Worm (Caenorhabditis elegans) whole organism, L1 larva: ENCODE data around the gene fbxa-127.

ENCODE experiments used
- C04F5.9 ChIP-seq: sonication (generic microtip); optimal IDR thresholded peaks from 2 replicates; lab custom pipeline; 2016; ENCODE audit warnings: missing genetic modification characterization, missing compliant biosample characterization
- C16A3.4 ChIP-seq: fragments of 150-350 bp; optimal IDR thresholded peaks from 2 replicates; lab custom pipeline; 2014; ENCODE audit warnings: missing biosample characterization, missing genetic modification characterization
- alr-1 ChIP-seq: fragments of 200-800 bp; sonication (Bioruptor generic); optimal IDR thresholded peaks from 2 replicates; lab custom pipeline; 2018; ENCODE audit warnings: borderline replicate concordance, mild to moderate bottlenecking, missing genetic modification characterization, missing compliant biosample characterization
- aly-2 ChIP-seq: fragments of 150-350 bp; optimal IDR thresholded peaks from 2 replicates; lab custom pipeline; 2014; ENCODE audit warnings: missing biosample characterization, missing genetic modification characterization
- ama-1 ChIP-seq: fragments of 150-350 bp; optimal IDR thresholded peaks from 2 replicates; lab custom pipeline; 2014
- blmp-1 ChIP-seq: fragments of 150-350 bp; optimal IDR thresholded peaks from 2 replicates; lab custom pipeline; 2014; ENCODE audit warnings: missing biosample characterization, missing genetic modification characterization
- ceh-8 ChIP-seq: fragments of 200-800 bp; sonication (Bioruptor generic); optimal IDR thresholded peaks from 2 replicates; lab custom pipeline; 2018; ENCODE audit warnings: mild to moderate bottlenecking, missing genetic modification characterization, moderate library complexity, missing compliant biosample characterization
- ceh-82 ChIP-seq, 3 experiments: fragments of 150-350 bp in 1 of 3; sonication (generic microtip) in 2 of 3; optimal IDR thresholded peaks; 2 replicates each; lab custom pipeline; 2014 to 2017; ENCODE audit warnings: missing biosample characterization in 3 of 3, missing genetic modification characterization in 3 of 3
- ceh-90 ChIP-seq: sonication (generic microtip); optimal IDR thresholded peaks from 2 replicates; lab custom pipeline; 2016; ENCODE audit warnings: missing genetic modification characterization, missing compliant biosample characterization
- ces-1 ChIP-seq: fragments of 150-350 bp; optimal IDR thresholded peaks from 2 replicates; lab custom pipeline; 2014; ENCODE audit warnings: missing biosample characterization, missing genetic modification reagents, missing genetic modification characterization
- efl-1 ChIP-seq, 4 experiments: fragments of 150-350 bp; optimal IDR thresholded peaks in 3 of 4; peaks in 1 of 4; 1 replicate in 1 of 4; 2 replicates in 3 of 4; lab custom pipeline; 2014; ENCODE audit warnings: missing biosample characterization in 2 of 4, missing genetic modification characterization in 2 of 4, missing genetic modification reagents in 2 of 4
- efl-3 ChIP-seq: fragments of 200-800 bp; sonication (Bioruptor generic); optimal IDR thresholded peaks from 2 replicates; lab custom pipeline; 2018; ENCODE audit warnings: mild to moderate bottlenecking, missing genetic modification characterization, missing compliant biosample characterization
- egl-13 ChIP-seq: sonication (generic microtip); optimal IDR thresholded peaks from 2 replicates; lab custom pipeline; 2016; ENCODE audit warnings: missing genotype, missing genetic modification reagents, missing genetic modification characterization, missing compliant biosample characterization
- egl-27 ChIP-seq, 2 experiments: fragments of 150-350 bp in 1 of 2; sonication (generic microtip); optimal IDR thresholded peaks; 3 replicates each; lab custom pipeline; 2017 to 2018; ENCODE audit warnings: missing biosample characterization in 2 of 2, missing genetic modification characterization in 2 of 2, missing genetic modification reagents in 2 of 2
- elt-3 ChIP-seq, 6 experiments: fragments of 150-350 bp in 1 of 6; sonication (generic microtip); optimal IDR thresholded peaks; 2 replicates each; lab custom pipeline; 2017 to 2018; ENCODE audit warnings: missing biosample characterization in 6 of 6, missing genetic modification characterization in 6 of 6, inconsistent platforms in 1 of 6
- fkh-4 ChIP-seq: sonication (generic microtip); optimal IDR thresholded peaks from 2 replicates; lab custom pipeline; 2016; ENCODE audit warnings: missing compliant biosample characterization, missing genetic modification characterization, borderline replicate concordance
- hlh-17 ChIP-seq: fragments of 200-800 bp; sonication (Bioruptor generic); optimal IDR thresholded peaks from 2 replicates; lab custom pipeline; 2018; ENCODE audit warnings: missing genetic modification characterization, mild to moderate bottlenecking, missing compliant biosample characterization, moderate library complexity, borderline replicate concordance
- hlh-4 ChIP-seq: sonication (generic microtip); optimal IDR thresholded peaks from 2 replicates; lab custom pipeline; 2016; ENCODE audit warnings: mild to moderate bottlenecking, missing genetic modification characterization, missing compliant biosample characterization
- hpl-2 ChIP-seq: fragments of 150-350 bp; optimal IDR thresholded peaks from 2 replicates; lab custom pipeline; 2014; ENCODE audit warnings: missing biosample characterization, missing genetic modification reagents, missing genetic modification characterization
- lin-14 ChIP-seq: fragments of 200-800 bp; sonication (Bioruptor generic); optimal IDR thresholded peaks from 2 replicates; lab custom pipeline; 2018; ENCODE audit warnings: mild to moderate bottlenecking, missing genetic modification characterization, moderate library complexity, missing compliant biosample characterization
- lin-15B ChIP-seq: fragments of 150-350 bp; sonication (generic microtip); optimal IDR thresholded peaks from 3 replicates; lab custom pipeline; 2014; ENCODE audit warnings: missing biosample characterization, missing genetic modification characterization
- lir-3 ChIP-seq: sonication (generic microtip); optimal IDR thresholded peaks from 2 replicates; lab custom pipeline; 2016; ENCODE audit warnings: mild to moderate bottlenecking, missing genetic modification characterization, moderate library complexity, missing compliant biosample characterization; ENCODE audit not compliant: poor library complexity
- lsy-2 ChIP-seq, 2 experiments: fragments of 150-350 bp; optimal IDR thresholded peaks; 2 replicates each; lab custom pipeline; 2014; ENCODE audit warnings: missing biosample characterization in 2 of 2, missing genetic modification characterization in 2 of 2
- mab-9 ChIP-seq: fragments of 200-800 bp; sonication (Bioruptor generic); IDR thresholded peaks from 2 replicates; pipeline ENCODE4 v1.3.6; 2022; ENCODE audit warnings: missing genetic modification reagents, missing genetic modification characterization, missing compliant biosample characterization
- mef-2 ChIP-seq: fragments of 150-350 bp; optimal IDR thresholded peaks from 2 replicates; lab custom pipeline; 2014; ENCODE audit warnings: missing biosample characterization, missing genetic modification characterization
- mep-1 ChIP-seq: fragments of 150-350 bp; optimal IDR thresholded peaks from 2 replicates; lab custom pipeline; 2014; ENCODE audit warnings: missing biosample characterization, missing genetic modification characterization
- nhr-12 ChIP-seq: sonication (generic microtip); optimal IDR thresholded peaks from 2 replicates; lab custom pipeline; 2017; ENCODE audit warnings: missing biosample characterization, missing genetic modification characterization
- nhr-19 ChIP-seq: fragments of 200-800 bp; sonication (Bioruptor generic); conservative IDR thresholded peaks from 2 replicates; pipeline ENCODE4 v1.3.6; 2022; ENCODE audit warnings: missing genetic modification characterization, missing compliant biosample characterization
- nhr-20 ChIP-seq: sonication (generic microtip); optimal IDR thresholded peaks from 2 replicates; lab custom pipeline; 2016; ENCODE audit warnings: mild to moderate bottlenecking, missing genetic modification characterization, missing compliant biosample characterization
- nhr-47 ChIP-seq: sonication (generic microtip); optimal IDR thresholded peaks from 2 replicates; lab custom pipeline; 2016; ENCODE audit warnings: mild to moderate bottlenecking, missing genetic modification characterization, moderate library complexity, missing compliant biosample characterization
- nhr-71 ChIP-seq: sonication (generic microtip); optimal IDR thresholded peaks from 2 replicates; lab custom pipeline; 2016; ENCODE audit warnings: mild to moderate bottlenecking, missing genetic modification characterization, moderate library complexity, missing compliant biosample characterization
- nhr-77 ChIP-seq: fragments of 150-350 bp; optimal IDR thresholded peaks from 2 replicates; lab custom pipeline; 2014; ENCODE audit warnings: missing biosample characterization, missing genetic modification characterization
- nhr-84 ChIP-seq: sonication (generic microtip); optimal IDR thresholded peaks from 2 replicates; lab custom pipeline; 2017; ENCODE audit warnings: missing biosample characterization, missing genetic modification characterization
- nhr-85 ChIP-seq: sonication (generic microtip); peaks from one replicate; lab custom pipeline; 2016; ENCODE audit warnings: missing genetic modification characterization, inconsistent platforms, missing compliant biosample characterization
- nhr-90 ChIP-seq: sonication (generic microtip); optimal IDR thresholded peaks from 2 replicates; lab custom pipeline; 2016; ENCODE audit warnings: mild to moderate bottlenecking, missing genetic modification characterization, missing compliant biosample characterization; ENCODE audit not compliant: poor library complexity
- pax-3 ChIP-seq: fragments of 200-800 bp; sonication (Bioruptor generic); optimal IDR thresholded peaks from 2 replicates; lab custom pipeline; 2018; ENCODE audit warnings: mild to moderate bottlenecking, missing genetic modification characterization, moderate library complexity, missing compliant biosample characterization
- rnt-1 ChIP-seq: sonication (generic microtip); optimal IDR thresholded peaks from 2 replicates; lab custom pipeline; 2016; ENCODE audit warnings: mild to moderate bottlenecking, missing genetic modification characterization, moderate library complexity, missing compliant biosample characterization
- snu-23 ChIP-seq: sonication (generic microtip); optimal IDR thresholded peaks from 2 replicates; lab custom pipeline; 2016; ENCODE audit warnings: missing genetic modification characterization, missing compliant biosample characterization
- sox-4 ChIP-seq: sonication (generic microtip); optimal IDR thresholded peaks from 2 replicates; lab custom pipeline; 2016; ENCODE audit warnings: missing genetic modification characterization, missing compliant biosample characterization
- sup-37 ChIP-seq: fragments of 200-800 bp; sonication (Bioruptor generic); optimal IDR thresholded peaks from 2 replicates; lab custom pipeline; 2018; ENCODE audit warnings: mild to moderate bottlenecking, missing genetic modification characterization, missing compliant biosample characterization
- swsn-7 ChIP-seq: sonication (generic microtip); optimal IDR thresholded peaks from 2 replicates; lab custom pipeline; 2016; ENCODE audit warnings: missing genetic modification characterization, missing compliant biosample characterization
- tbx-2 ChIP-seq: sonication (generic microtip); optimal IDR thresholded peaks from 2 replicates; lab custom pipeline; 2016; ENCODE audit warnings: missing genetic modification characterization, missing compliant biosample characterization
- unc-130 ChIP-seq: fragments of 150-350 bp; optimal IDR thresholded peaks from 2 replicates; lab custom pipeline; 2017; ENCODE audit warnings: missing biosample characterization, missing genetic modification characterization, inconsistent platforms
- unc-30 ChIP-seq: sonication (generic microtip); optimal IDR thresholded peaks from 2 replicates; lab custom pipeline; 2017; ENCODE audit warnings: missing biosample characterization, missing genetic modification characterization
- unc-86 ChIP-seq: sonication (generic microtip); optimal IDR thresholded peaks from 2 replicates; lab custom pipeline; 2016; ENCODE audit warnings: missing genetic modification characterization, missing compliant biosample characterization
- xbp-1 ChIP-seq: sonication (generic microtip); optimal IDR thresholded peaks from 2 replicates; lab custom pipeline; 2016; ENCODE audit warnings: missing genetic modification characterization, missing compliant biosample characterization

Gene fbxa-127

DNA sequence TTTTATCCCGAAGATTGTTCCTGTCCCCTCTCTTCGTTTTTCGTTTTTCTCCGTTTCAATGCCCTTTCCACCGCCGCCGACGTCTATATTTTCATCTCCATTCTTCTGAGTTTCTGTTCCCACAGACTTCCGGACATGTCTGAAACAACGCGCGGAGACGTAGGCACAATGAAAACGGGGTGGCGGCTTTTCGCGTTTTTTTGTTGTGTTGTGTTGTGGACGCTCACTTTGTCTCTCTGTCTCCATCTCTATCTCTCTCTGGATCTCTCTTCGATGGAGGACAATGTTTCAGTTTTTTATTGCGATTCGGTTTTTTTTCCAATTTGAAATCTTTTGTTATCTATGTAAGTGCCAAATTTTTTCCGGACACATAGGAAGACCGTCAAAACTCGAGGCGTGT, 31.4 kb downstream of the fbxa-127 start:
- TF ChIP-seq sox-4 (tag; lab: Kevin White, UChicago): no peak
- no peak for TF ChIP-seq egl-13 (tag; lab: Kevin White, UChicago)
- TF ChIP-seq mef-2 (tag; lab: Kevin White, UChicago): no peak
- TF ChIP-seq ceh-8 (GFP tag; lab: Kevin White, UChicago): no peak
- TF ChIP-seq lin-14: peak; percentile 13
- TF ChIP-seq egl-27 (tag; optimal IDR thresholded peaks at IDR 0.05; lab: Kevin White, UChicago): no peak

ce11 chrV:16774428-16774827, 45.9 kb downstream of the fbxa-127 start:
- TF ChIP-seq nhr-77 (tag; lab: Kevin White, UChicago): no peak
- TF ChIP-seq nhr-85 (tag; lab: Kevin White, UChicago): peak; percentile 53
- TF ChIP-seq mep-1: peak; percentile 45
- TF ChIP-seq lin-14: peak; percentile 52
- TF ChIP-seq efl-3 (GFP tag; lab: Kevin White, UChicago): no peak
- peak; percentile 91 for TF ChIP-seq blmp-1
- peak in 1 of 6 experiments; percentile 37 for TF ChIP-seq elt-3 (tag; optimal IDR thresholded peaks at IDR 0.05; lab: Kevin White, UChicago)

DNA sequence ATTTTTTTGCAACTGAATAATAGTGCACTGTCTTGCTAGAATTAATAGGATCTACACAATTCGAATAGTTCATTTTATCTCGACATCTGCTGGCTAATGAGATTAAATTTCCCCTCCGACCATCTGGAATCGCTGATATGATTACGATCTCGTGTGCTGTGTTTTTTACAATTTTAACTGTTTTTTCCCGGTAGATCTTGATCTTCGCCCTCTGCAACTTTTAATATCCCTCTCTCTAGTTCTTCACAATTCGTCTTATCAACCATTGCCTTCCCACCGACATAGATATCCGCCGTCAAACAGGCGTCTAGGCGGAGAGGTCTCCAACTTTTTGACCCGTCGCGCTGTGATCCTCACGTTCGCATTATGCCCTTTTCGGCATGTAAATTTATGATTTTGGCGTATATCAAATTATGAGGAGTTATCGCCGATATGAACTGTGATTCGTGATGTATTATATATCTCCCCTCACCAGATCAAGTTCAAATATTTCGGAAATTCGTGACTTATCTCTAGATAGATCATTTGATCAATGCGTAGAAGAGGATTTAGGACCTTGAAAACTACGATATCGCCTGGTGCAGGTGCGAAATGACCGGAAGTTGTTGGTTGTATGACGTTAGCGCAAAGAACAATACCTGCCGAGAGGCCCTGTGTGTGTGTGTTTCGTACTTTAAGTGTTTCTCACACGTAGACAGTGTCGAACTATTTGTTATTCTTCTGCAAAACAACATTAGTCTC, 50.2 kb downstream of the fbxa-127 start:
- no peak for TF ChIP-seq nhr-47 (tag; lab: Kevin White, UChicago)
- TF ChIP-seq nhr-90 (tag; lab: Kevin White, UChicago): peak; percentile 43
- no peak for TF ChIP-seq mab-9 (GFP tag; lab: Robert Waterston, UW)
- TF ChIP-seq efl-1 (optimal IDR thresholded peaks at IDR 0.05; lab: Kevin White, UChicago): no peak
- TF ChIP-seq efl-1 (GFP tag; optimal IDR thresholded peaks at IDR 0.05 in 1 of 2; lab: Kevin White, UChicago): peak in 1 of 2 experiments; percentile 23
- no peak for TF ChIP-seq sox-4 (tag; lab: Kevin White, UChicago)
- no peak for TF ChIP-seq ceh-8 (GFP tag; lab: Kevin White, UChicago)
- no peak for TF ChIP-seq mep-1
- no peak for TF ChIP-seq rnt-1 (tag; lab: Kevin White, UChicago)
- TF ChIP-seq lir-3 (tag; lab: Kevin White, UChicago): no peak
- TF ChIP-seq hlh-17 (GFP tag; lab: Kevin White, UChicago): no peak
- TF ChIP-seq snu-23 (GFP tag; lab: Kevin White, UChicago): peak; percentile 32
- no peak for TF ChIP-seq alr-1 (tag; lab: Kevin White, UChicago)
- TF ChIP-seq lin-14: peak; percentile 79
- no peak for TF ChIP-seq unc-86 (tag; lab: Kevin White, UChicago)
- peak; percentile 77 for TF ChIP-seq nhr-20
- peak; percentile 67 for TF ChIP-seq nhr-71 (tag; lab: Kevin White, UChicago)
- TF ChIP-seq ceh-82 (tag; optimal IDR thresholded peaks at IDR 0.05; lab: Kevin White, UChicago): no peak
- TF ChIP-seq elt-3 (tag; optimal IDR thresholded peaks at IDR 0.05; lab: Kevin White, UChicago): peak in 5 of 6 experiments; percentile 11 to 70 (median 59)
- TF ChIP-seq unc-30 (tag; lab: Kevin White, UChicago): no peak
- TF ChIP-seq ces-1 (GFP tag; lab: Kevin White, UChicago): no peak
- no peak for TF ChIP-seq nhr-84 (tag; lab: Kevin White, UChicago)
- TF ChIP-seq sup-37 (GFP tag; lab: Kevin White, UChicago): no peak
- TF ChIP-seq swsn-7 (tag; lab: Kevin White, UChicago): no peak
- TF ChIP-seq egl-27 (tag; optimal IDR thresholded peaks at IDR 0.05; lab: Kevin White, UChicago): no peak
- TF ChIP-seq ceh-90 (tag; lab: Kevin White, UChicago): no peak
- no peak for TF ChIP-seq aly-2
- TF ChIP-seq xbp-1 (tag; lab: Kevin White, UChicago): no peak
- TF ChIP-seq unc-130 (tag; lab: Kevin White, UChicago): peak; percentile 8
- TF ChIP-seq C04F5.9 (tag; lab: Kevin White, UChicago): no peak
- no peak for TF ChIP-seq fkh-4 (tag; lab: Kevin White, UChicago)
- no peak for TF ChIP-seq hpl-2 (GFP tag; lab: Kevin White, UChicago)
- no peak for TF ChIP-seq hlh-4 (tag; lab: Kevin White, UChicago)
- TF ChIP-seq ama-1 (lab: Kevin White, UChicago): no peak
- TF ChIP-seq lsy-2 (tag; optimal IDR thresholded peaks at IDR 0.05; lab: Kevin White, UChicago): peak in 1 of 2 experiments; percentile 26
- TF ChIP-seq pax-3 (tag; lab: Kevin White, UChicago): no peak
- TF ChIP-seq nhr-85 (tag; lab: Kevin White, UChicago): peak; percentile 95
- no peak for TF ChIP-seq nhr-12 (tag; lab: Kevin White, UChicago)
- TF ChIP-seq C16A3.4: no peak
- TF ChIP-seq nhr-19 (GFP tag; lab: Robert Waterston, UW): peak; percentile 45; the same call in 1 of the 2 replicates
- no peak for TF ChIP-seq lin-15B (tag; lab: Kevin White, UChicago)
- TF ChIP-seq tbx-2 (tag; lab: Kevin White, UChicago): peak; percentile 4
